Worm (Caenorhabditis elegans): ENCODE data around the gene sri-69.

- TF ChIP-seq W03F9.2 (tag; optimal IDR thresholded peaks at IDR 0.05) (no peak), him-1 (tag; optimal IDR thresholded peaks at IDR 0.05) (no peak)
Measured at ce11 chrV:17044500-17044899, 36.3 kb upstream of the sri-69 start, which contains the start of gene F28B1.2.

Measured in whole organism, L4/young adult.